Fruit fly (Drosophila melanogaster): ENCODE data around the gene Ada1-1.

DNA sequence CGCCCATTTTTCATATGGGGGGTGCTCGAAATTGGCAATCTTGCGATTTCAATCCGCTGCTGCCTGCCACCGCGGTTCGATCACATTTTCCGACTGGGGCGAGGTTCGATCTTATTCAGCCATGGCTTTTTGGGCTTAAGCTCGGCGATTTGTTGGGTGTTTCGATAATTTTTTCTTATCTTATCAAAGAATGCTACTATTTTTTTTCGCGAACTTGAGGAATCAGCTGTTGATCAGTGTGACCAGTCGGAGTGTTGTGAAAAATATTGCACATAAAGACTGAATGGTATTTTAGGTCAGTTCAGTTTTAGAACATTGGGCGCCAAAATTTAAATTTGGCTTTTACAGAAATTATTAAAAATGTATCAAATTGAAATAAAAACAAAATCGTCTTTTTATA, 24.1 kb downstream of the Ada1-1 start, which contains the start of gene Wdr81:
- TF ChIP-seq CG5204 (GFP tag; optimal IDR thresholded peaks at IDR 0.05): no peak
- TF ChIP-seq bab1 (GFP tag; optimal IDR thresholded peaks at IDR 0.05): peak; percentile 56
- no peak for TF ChIP-seq CG33017 (tag; optimal IDR thresholded peaks at IDR 0.05)
- TF ChIP-seq CG12768 (GFP tag; optimal IDR thresholded peaks at IDR 0.05): no peak
- TF ChIP-seq CG11617 (GFP tag; optimal IDR thresholded peaks at IDR 0.05): no peak
- TF ChIP-seq CG7045 (GFP tag; optimal IDR thresholded peaks at IDR 0.05): no peak
- TF ChIP-seq Mnt (GFP tag; optimal IDR thresholded peaks at IDR 0.05): no peak
- TF ChIP-seq kay (GFP tag; ENCODE audit: borderline replicate concordance): no peak
- no peak for TF ChIP-seq pad (GFP tag; optimal IDR thresholded peaks at IDR 0.05)
- no peak for TF ChIP-seq ovo (GFP tag; optimal IDR thresholded peaks at IDR 0.05)
- TF ChIP-seq cic (GFP tag; optimal IDR thresholded peaks at IDR 0.05): no peak
- TF ChIP-seq CG1620 (GFP tag; optimal IDR thresholded peaks at IDR 0.05): no peak
- TF ChIP-seq Clk (GFP tag; optimal IDR thresholded peaks at IDR 0.05): no peak
- TF ChIP-seq Hr96 (GFP tag; optimal IDR thresholded peaks at IDR 0.05): no peak
